Fruit fly (Drosophila melanogaster) whole organism, wandering third instar larva: ENCODE measurements around the gene Cyp4s3.

Source experiments
- CrebA ChIP-seq: fragments of 200-800 bp; sonication (Bioruptor generic); optimal IDR thresholded peaks from 2 replicates; lab custom pipeline; 2016; ENCODE audit warnings: missing biosample characterization, mild to moderate bottlenecking, missing genetic modification characterization, borderline replicate concordance
- Rel ChIP-seq, 2 experiments: fragments of 200-800 bp; sonication (Bioruptor generic) in 1 of 2; optimal IDR thresholded peaks; 2 replicates in 1 of 2; 3 replicates in 1 of 2; lab custom pipeline; 2016 to 2019; ENCODE audit warnings: mild to moderate bottlenecking in 2 of 2, missing biosample characterization in 2 of 2, missing genetic modification characterization in 2 of 2, moderate library complexity in 1 of 2
- dl ChIP-seq, 2 experiments: fragments of 175-275, 200-275 bp in 1 of 2; fragments of 200-275 bp in 1 of 2; sonication (Bioruptor generic); optimal IDR thresholded peaks; lab custom pipeline; 2018; ENCODE audit warnings: mild to moderate bottlenecking in 2 of 2, missing biosample characterization in 2 of 2, missing genetic modification characterization in 2 of 2, moderate library complexity in 2 of 2; ENCODE audit not compliant: partially characterized antibody in 2 of 2, insufficient read depth in 1 of 2
- sv ChIP-seq: fragments of 200-800 bp; sonication (Bioruptor generic); optimal IDR thresholded peaks from 3 replicates; lab custom pipeline; 2016; ENCODE audit warnings: missing biosample characterization, missing genetic modification characterization

dm6 chrX:15163395-15163794, 47.1 kb upstream of the Cyp4s3 start:
- TF ChIP-seq sv (GFP tag; lab: Kevin White, UChicago), result no peak
- no peak for TF ChIP-seq Rel (GFP tag; optimal IDR thresholded peaks at IDR 0.05; lab: Kevin White, UChicago)
- no peak for TF ChIP-seq Rel (tag; optimal IDR thresholded peaks at IDR 0.05; lab: Kevin White, UChicago)
- no peak for TF ChIP-seq dl (GFP tag; optimal IDR thresholded peaks at IDR 0.05; lab: Kevin White, UChicago; ENCODE audit: insufficient read depth in 1 of 2, partially characterized antibody in 2 of 2)
- TF ChIP-seq CrebA (GFP tag; lab: Kevin White, UChicago), result no peak
